Fruit fly (Drosophila melanogaster) S2 (cell line): ENCODE measurements around the gene Pdss2.

Experiments used
- CG8478 ChIP-seq: fragments of >200 bp; optimal IDR thresholded peaks from 2 replicates; lab custom pipeline; 2018
- CTCF ChIP-seq, 2 experiments: fragments of >200 bp; optimal IDR thresholded peaks; 2 replicates each; lab custom pipeline; 2018

Gene Pdss2

dm6 chr3L:21047037-21047436 is 19.3 kb downstream of the Pdss2 start:
- no peak for TF ChIP-seq CG8478 (lab: Kevin White, UChicago)
- TF ChIP-seq CTCF (optimal IDR thresholded peaks at IDR 0.05; lab: Kevin White, UChicago): no peak

dm6 chr3L:21047734-21048657 is 20.3 kb downstream of the Pdss2 start:
- no peak for TF ChIP-seq CG8478 (lab: Kevin White, UChicago)
- no peak for TF ChIP-seq CTCF (optimal IDR thresholded peaks at IDR 0.05; lab: Kevin White, UChicago)

dm6 chr3L:21049417-21049914 is 21.8 kb downstream of the Pdss2 start:
- TF ChIP-seq CG8478 (lab: Kevin White, UChicago): no peak
- TF ChIP-seq CTCF (optimal IDR thresholded peaks at IDR 0.05; lab: Kevin White, UChicago): peak; percentile 98

- TF ChIP-seq CG8478 (lab: Kevin White, UChicago) (no peak), CTCF (optimal IDR thresholded peaks at IDR 0.05; lab: Kevin White, UChicago) (no peak)
These were observed 22.5 kb downstream of the Pdss2 start for dm6 chr3L:21050068-21050736.

- TF ChIP-seq CG8478 (lab: Kevin White, UChicago): no peak
- TF ChIP-seq CTCF (optimal IDR thresholded peaks at IDR 0.05; lab: Kevin White, UChicago): no peak
These were observed 24.7 kb downstream of the Pdss2 start for dm6 chr3L:21052191-21052951.

- TF ChIP-seq CG8478 (lab: Kevin White, UChicago) (no peak), CTCF (optimal IDR thresholded peaks at IDR 0.05; lab: Kevin White, UChicago) (no peak)
These were observed 26.0 kb downstream of the Pdss2 start for dm6 chr3L:21053763-21054162.

dm6 chr3L:21054188-21054893 is 26.6 kb downstream of the Pdss2 start:
- TF ChIP-seq CG8478 (lab: Kevin White, UChicago) (no peak), CTCF (optimal IDR thresholded peaks at IDR 0.05; lab: Kevin White, UChicago) (no peak)

dm6 chr3L:21054894-21055270 is 27.2 kb downstream of the Pdss2 start:
- no peak for TF ChIP-seq CG8478 (lab: Kevin White, UChicago)
- TF ChIP-seq CTCF (optimal IDR thresholded peaks at IDR 0.05; lab: Kevin White, UChicago): no peak

- TF ChIP-seq CG8478 (lab: Kevin White, UChicago) (no peak), CTCF (optimal IDR thresholded peaks at IDR 0.05; lab: Kevin White, UChicago) (no peak)
These were observed 28.1 kb downstream of the Pdss2 start for dm6 chr3L:21055839-21056238.

- TF ChIP-seq CTCF (optimal IDR thresholded peaks at IDR 0.05; lab: Kevin White, UChicago) (no peak), CG8478 (lab: Kevin White, UChicago) (no peak)
These were observed 28.6 kb downstream of the Pdss2 start for dm6 chr3L:21056290-21056689.

dm6 chr3L:21056792-21057567 is 29.3 kb downstream of the Pdss2 start:
- no peak for TF ChIP-seq CTCF (optimal IDR thresholded peaks at IDR 0.05; lab: Kevin White, UChicago)
- TF ChIP-seq CG8478 (lab: Kevin White, UChicago): no peak

dm6 chr3L:21057568-21057940 is 29.8 kb downstream of the Pdss2 start:
- TF ChIP-seq CG8478 (lab: Kevin White, UChicago) (no peak), CTCF (optimal IDR thresholded peaks at IDR 0.05; lab: Kevin White, UChicago) (no peak)

- TF ChIP-seq CTCF (optimal IDR thresholded peaks at IDR 0.05; lab: Kevin White, UChicago) (no peak), CG8478 (lab: Kevin White, UChicago) (no peak)
These were observed 30.9 kb downstream of the Pdss2 start for dm6 chr3L:21058651-21059050.
